Worm (Caenorhabditis elegans) whole organism, young adult: ENCODE results near the gene zak-1.
A peak's percentile ranks its signal among the peaks of the same experiment; 100 is the strongest.

Experiments used
- B0035.1 ChIP-seq: sonication (generic microtip); optimal IDR thresholded peaks from 2 replicates; lab custom pipeline; 2016; ENCODE audit warnings: missing genetic modification characterization, mild to moderate bottlenecking, missing compliant biosample characterization, missing genotype, missing genetic modification reagents
- F37B4.10 ChIP-seq: fragments of 200-800 bp; sonication (Bioruptor generic); IDR thresholded peaks from 2 replicates; pipeline ENCODE4 v1.3.6; 2022; ENCODE audit warnings: missing genetic modification characterization, missing compliant biosample characterization
- F49E8.2 ChIP-seq: sonication (generic microtip); optimal IDR thresholded peaks from 3 replicates; lab custom pipeline; 2017; ENCODE audit warnings: missing genetic modification characterization, mild to moderate bottlenecking, missing compliant biosample characterization, antibody characterized with exemption, moderate library complexity; ENCODE audit not compliant: insufficient read depth
- F55B11.4 ChIP-seq: sonication (generic microtip); optimal IDR thresholded peaks from 2 replicates; lab custom pipeline; 2016; ENCODE audit warnings: missing compliant biosample characterization, missing genetic modification characterization, borderline replicate concordance; ENCODE audit not compliant: insufficient read depth
- Y53G8AR.9 ChIP-seq: fragments of 200-800 bp; sonication (Bioruptor generic); conservative IDR thresholded peaks from 2 replicates; pipeline ENCODE4 v1.3.6; 2022; ENCODE audit warnings: missing genetic modification reagents, missing genetic modification characterization, missing compliant biosample characterization
- Y56A3A.18 ChIP-seq: fragments of 200-800 bp; sonication (Bioruptor generic); IDR thresholded peaks from 2 replicates; pipeline ENCODE4 v1.3.6; 2022; ENCODE audit warnings: missing genetic modification reagents, missing genetic modification characterization, missing compliant biosample characterization
- Y95B8A.8 ChIP-seq: fragments of 200-800 bp; sonication (Bioruptor generic); IDR thresholded peaks from 2 replicates; pipeline ENCODE4 v1.3.6; 2022; ENCODE audit warnings: missing genetic modification reagents, missing genetic modification characterization, missing compliant biosample characterization
- ama-1 ChIP-seq, 3 experiments: fragments of 150-350 bp in 1 of 3; sonication (generic microtip) in 2 of 3; optimal IDR thresholded peaks; 2 replicates each; lab custom pipeline; 2014 to 2018; ENCODE audit warnings: missing biosample characterization in 2 of 3, missing genetic modification characterization in 2 of 3, missing genetic modification reagents in 2 of 3
- atf-7 ChIP-seq: sonication (generic microtip); optimal IDR thresholded peaks from 2 replicates; lab custom pipeline; 2017; ENCODE audit warnings: mild to moderate bottlenecking, missing genetic modification characterization, missing compliant biosample characterization
- athp-1 ChIP-seq: sonication (generic microtip); optimal IDR thresholded peaks from 2 replicates; lab custom pipeline; 2017; ENCODE audit warnings: mild to moderate bottlenecking, missing genetic modification characterization, missing compliant biosample characterization
- attf-3 ChIP-seq: fragments of 200-800 bp; sonication (Bioruptor generic); conservative IDR thresholded peaks from 2 replicates; pipeline ENCODE4 v1.3.6; 2022; ENCODE audit warnings: missing genetic modification reagents, missing genetic modification characterization, missing compliant biosample characterization
- attf-5 ChIP-seq: fragments of 200-800 bp; sonication (Bioruptor generic); optimal IDR thresholded peaks from 2 replicates; lab custom pipeline; 2018; ENCODE audit warnings: mild to moderate bottlenecking, missing genetic modification characterization, missing compliant biosample characterization
- attf-6 ChIP-seq: fragments of 200-800 bp; sonication (Bioruptor generic); IDR thresholded peaks from 2 replicates; pipeline ENCODE4 v1.3.6; 2022; ENCODE audit warnings: missing genetic modification reagents, missing genetic modification characterization, missing compliant biosample characterization
- bed-1 ChIP-seq: fragments of 200-800 bp; sonication (Bioruptor generic); IDR thresholded peaks from 2 replicates; pipeline ENCODE4 v1.3.6; 2022; ENCODE audit warnings: missing genetic modification reagents, missing genetic modification characterization, missing compliant biosample characterization
- cebp-1 ChIP-seq, 2 experiments: fragments of 200-800 bp in 1 of 2; sonication (Bioruptor generic) in 1 of 2; sonication (generic microtip) in 1 of 2; IDR thresholded peaks in 1 of 2; optimal IDR thresholded peaks in 1 of 2; 2 replicates each; pipeline versions ENCODE4 v1.3.6 to Lab custom; 2017 to 2022; ENCODE audit warnings: missing compliant biosample characterization in 2 of 2, missing genetic modification characterization in 2 of 2, mild to moderate bottlenecking in 1 of 2, missing genetic modification reagents in 1 of 2, moderate library complexity in 1 of 2
- die-1 ChIP-seq: sonication (generic microtip); optimal IDR thresholded peaks from 2 replicates; lab custom pipeline; 2016; ENCODE audit warnings: missing genotype, mild to moderate bottlenecking, missing genetic modification characterization, missing compliant biosample characterization
- dpl-1 ChIP-seq: fragments of 150-350 bp; optimal IDR thresholded peaks from 2 replicates; lab custom pipeline; 2014; ENCODE audit warnings: missing biosample characterization, missing genetic modification reagents, missing genetic modification characterization
- efl-1 ChIP-seq: fragments of 150-350 bp; optimal IDR thresholded peaks from 2 replicates; lab custom pipeline; 2014; ENCODE audit warnings: missing biosample characterization, missing genetic modification reagents, missing genetic modification characterization
- egl-44 ChIP-seq: fragments of 200-800 bp; sonication (Bioruptor generic); IDR thresholded peaks from 2 replicates; pipeline ENCODE4 v1.3.6; 2022; ENCODE audit warnings: missing genetic modification reagents, missing genetic modification characterization, missing compliant biosample characterization
- egrh-3 ChIP-seq: fragments of 200-800 bp; sonication (Bioruptor generic); IDR thresholded peaks from 2 replicates; pipeline ENCODE4 v1.3.6; 2022; ENCODE audit warnings: missing genetic modification reagents, missing genetic modification characterization, missing compliant biosample characterization
- ets-4 ChIP-seq: fragments of 200-800 bp; sonication (Bioruptor generic); optimal IDR thresholded peaks from 2 replicates; lab custom pipeline; 2018; ENCODE audit warnings: mild to moderate bottlenecking, missing genetic modification characterization, missing compliant biosample characterization
- him-1 ChIP-seq: sonication (generic microtip); optimal IDR thresholded peaks from 2 replicates; lab custom pipeline; 2016; ENCODE audit warnings: missing genotype, missing genetic modification reagents, missing genetic modification characterization, missing compliant biosample characterization
- hlh-12 ChIP-seq: sonication (generic microtip); optimal IDR thresholded peaks from 2 replicates; lab custom pipeline; 2016; ENCODE audit warnings: missing genetic modification characterization, missing compliant biosample characterization
- hmg-20 ChIP-seq: fragments of 200-800 bp; sonication (Bioruptor generic); IDR thresholded peaks from 2 replicates; pipeline ENCODE4 v1.3.6; 2022; ENCODE audit warnings: missing genetic modification reagents, missing genetic modification characterization, missing compliant biosample characterization
- lag-1 ChIP-seq: fragments of 200-800 bp; sonication (Bioruptor generic); IDR thresholded peaks from 2 replicates; pipeline ENCODE4 v1.3.6; 2022; ENCODE audit warnings: missing genetic modification reagents, missing genetic modification characterization, missing compliant biosample characterization
- lin-26 ChIP-seq: fragments of 200-800 bp; sonication (Bioruptor generic); IDR thresholded peaks from 2 replicates; pipeline ENCODE4 v1.3.6; 2022; ENCODE audit warnings: missing genetic modification reagents, missing genetic modification characterization, missing compliant biosample characterization
- lin-40 ChIP-seq: sonication (generic microtip); optimal IDR thresholded peaks from 2 replicates; lab custom pipeline; 2016; ENCODE audit warnings: missing genetic modification characterization, mild to moderate bottlenecking, missing compliant biosample characterization, missing genotype, missing genetic modification reagents
- madf-10 ChIP-seq: sonication (generic microtip); optimal IDR thresholded peaks from 2 replicates; lab custom pipeline; 2016; ENCODE audit warnings: mild to moderate bottlenecking, missing genetic modification characterization, missing compliant biosample characterization
- nfyb-1 ChIP-seq: fragments of 200-800 bp; sonication (Bioruptor generic); IDR thresholded peaks from 2 replicates; pipeline ENCODE4 v1.3.6; 2022; ENCODE audit warnings: missing genetic modification reagents, missing genetic modification characterization, missing compliant biosample characterization
- nhr-120 ChIP-seq: fragments of 200-800 bp; sonication (Bioruptor generic); IDR thresholded peaks from 2 replicates; pipeline ENCODE4 v1.3.6; 2022; ENCODE audit warnings: missing genetic modification characterization, missing compliant biosample characterization
- nhr-179 ChIP-seq: sonication (generic microtip); optimal IDR thresholded peaks from 2 replicates; lab custom pipeline; 2016; ENCODE audit warnings: mild to moderate bottlenecking, missing genetic modification characterization, missing compliant biosample characterization
- nhr-90 ChIP-seq: sonication (generic microtip); optimal IDR thresholded peaks from 2 replicates; lab custom pipeline; 2016; ENCODE audit warnings: missing genotype, mild to moderate bottlenecking, missing genetic modification characterization, missing compliant biosample characterization
- pbrm-1 ChIP-seq: fragments of 200-800 bp; sonication (Bioruptor generic); IDR thresholded peaks from 2 replicates; pipeline ENCODE4 v1.3.6; 2022; ENCODE audit warnings: missing genetic modification reagents, missing genetic modification characterization, missing compliant biosample characterization
- rpc-1 ChIP-seq, 2 experiments: fragments of 150-350 bp in 1 of 2; sonication (generic microtip) in 1 of 2; optimal IDR thresholded peaks; 2 replicates each; lab custom pipeline; 2014 to 2018; ENCODE audit warnings: missing biosample characterization in 1 of 2, missing genetic modification characterization in 1 of 2, missing genetic modification reagents in 1 of 2, missing genotype in 1 of 2
- snpc-1.3 ChIP-seq: sonication (generic microtip); optimal IDR thresholded peaks from 2 replicates; lab custom pipeline; 2017; ENCODE audit warnings: missing genetic modification characterization, mild to moderate bottlenecking, missing compliant biosample characterization, antibody characterized with exemption, moderate library complexity, missing genotype, missing genetic modification reagents; ENCODE audit not compliant: insufficient read depth
- snpc-4 ChIP-seq, 5 experiments: fragments of 150-350 bp in 1 of 5; sonication (generic microtip) in 4 of 5; optimal IDR thresholded peaks; 2 replicates each; lab custom pipeline; 2014 to 2018; ENCODE audit warnings: missing genetic modification characterization in 5 of 5, missing biosample characterization in 3 of 5, antibody characterized with exemption in 2 of 5, mild to moderate bottlenecking in 2 of 5, missing compliant biosample characterization in 2 of 5, missing genotype in 2 of 5, moderate library complexity in 2 of 5, missing genetic modification reagents in 1 of 5
- tbp1 ChIP-seq: fragments of 200-800 bp; sonication (Bioruptor generic); optimal IDR thresholded peaks from 2 replicates; lab custom pipeline; 2018; ENCODE audit warnings: mild to moderate bottlenecking, missing genetic modification characterization, missing compliant biosample characterization
- ztf-26 ChIP-seq: sonication (generic microtip); optimal IDR thresholded peaks from 2 replicates; lab custom pipeline; 2017; ENCODE audit warnings: missing genetic modification characterization, missing compliant biosample characterization

zak-1 gene

ce11 chrIII:6895166-6895565 lies 38.6 kb upstream of the zak-1 start (continued):
- TF ChIP-seq him-1 (tag; lab: Kevin White, UChicago) (peak; percentile 28), lag-1 (no peak), nhr-179 (no peak), snpc-4 (GFP tag; optimal IDR thresholded peaks at IDR 0.05; lab: Kevin White, UChicago) (no peak), snpc-4 (tag; optimal IDR thresholded peaks at IDR 0.05; lab: Kevin White, UChicago) (peak in 1 of 4 experiments; percentile 39), egrh-3 (GFP tag; lab: Robert Waterston, UW) (no peak), ama-1 (optimal IDR thresholded peaks at IDR 0.05; lab: Kevin White, UChicago) (no peak), ama-1 (GFP tag; optimal IDR thresholded peaks at IDR 0.05; lab: Kevin White, UChicago) (peak in 1 of 2 experiments; percentile 51), bed-1 (GFP tag; lab: Robert Waterston, UW) (no peak), atf-7 (tag; lab: Kevin White, UChicago) (peak; percentile 77), dpl-1 (GFP tag; lab: Kevin White, UChicago) (no peak), ztf-26 (peak; percentile 31), die-1 (tag; lab: Kevin White, UChicago) (peak; percentile 8), attf-5 (peak; percentile 42), nfyb-1 (GFP tag; lab: Robert Waterston, UW) (peak; percentile 45; the same call in 1 of the 2 replicates), lin-40 (tag; lab: Kevin White, UChicago) (peak; percentile 74), F55B11.4 (tag; lab: Kevin White, UChicago) (no peak), attf-3 (GFP tag; lab: Robert Waterston, UW) (no peak)

DNA sequence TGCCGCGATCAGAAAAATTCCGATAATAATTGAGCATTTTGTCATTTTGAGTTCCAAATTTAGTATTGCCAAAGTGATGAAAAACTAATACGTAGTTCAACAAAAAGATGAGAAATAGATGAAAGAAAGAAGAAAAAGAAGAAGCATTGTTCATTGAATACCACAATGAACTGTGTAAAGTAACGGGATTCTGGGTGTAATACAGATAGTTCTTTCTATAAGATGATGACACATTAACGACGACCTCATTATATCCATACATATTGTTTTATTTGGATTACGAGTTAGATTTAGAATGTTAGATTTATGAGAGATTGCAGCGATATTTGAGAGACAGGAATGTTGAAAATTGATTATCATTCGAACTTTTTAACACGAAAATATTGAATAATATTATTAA lies 35.0 kb upstream of the zak-1 start, which contains the start of gene K04C2.5:
TSS of gene K04C2.5 (minus strand) at position 101 of the 400 bp plus-strand sequence.
- TF ChIP-seq nhr-90 (tag; lab: Kevin White, UChicago) (no peak), F49E8.2 (tag; lab: Kevin White, UChicago) (no peak), Y56A3A.18 (GFP tag; lab: Robert Waterston, UW) (no peak), snpc-1.3 (no peak)

- TF ChIP-seq lin-26 (GFP tag; lab: Robert Waterston, UW) (0 out of 2 replicates have a peak, but pooled peaks have one; percentile 27), dpl-1 (GFP tag; lab: Kevin White, UChicago) (peak; percentile 23), snpc-4 (GFP tag; optimal IDR thresholded peaks at IDR 0.05; lab: Kevin White, UChicago) (no peak), snpc-4 (tag; optimal IDR thresholded peaks at IDR 0.05; lab: Kevin White, UChicago) (no peak)
- TF ChIP-seq, all 124 proteins: peak for 2
These were observed 32.6 kb upstream of the zak-1 start, which contains the start of the genes brd-1 and K04C2.2 for ce11 chrIII:6888999-6889824. brd-1 (minus strand) TSS chrIII:6889504. K04C2.2 (plus strand) TSS chrIII:6889774.

DNA sequence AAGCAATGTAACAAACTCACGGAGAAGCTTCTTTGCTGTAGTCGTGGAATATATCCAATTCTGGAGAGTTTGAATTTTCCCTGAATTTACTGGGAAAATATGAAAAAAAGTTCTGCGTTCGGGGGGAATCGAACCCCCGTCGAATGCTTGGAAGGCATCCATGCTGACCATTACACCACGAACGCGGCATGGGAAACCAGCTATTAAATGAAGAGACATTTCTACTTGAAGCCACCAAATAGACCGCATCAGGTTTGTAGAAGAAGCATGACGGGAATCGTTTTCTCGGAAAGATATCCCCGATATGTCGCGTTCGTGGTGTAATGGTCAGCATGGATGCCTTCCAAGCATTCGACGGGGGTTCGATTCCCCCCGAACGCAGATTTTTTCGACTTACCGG lies 31.9 kb upstream of the zak-1 start:
- TF ChIP-seq madf-10 = peak; percentile 5
- peak; percentile 80 for TF ChIP-seq rpc-1 (optimal IDR thresholded peaks at IDR 0.05; lab: Kevin White, UChicago)
- peak; percentile 76 for TF ChIP-seq rpc-1 (tag; optimal IDR thresholded peaks at IDR 0.05; lab: Kevin White, UChicago)
- no peak for TF ChIP-seq Y53G8AR.9 (GFP tag; lab: Robert Waterston, UW)
- TF ChIP-seq him-1 (tag; lab: Kevin White, UChicago) = no peak
- TF ChIP-seq efl-1 (GFP tag; lab: Kevin White, UChicago) = no peak
- TF ChIP-seq F37B4.10 = no peak
- peak; percentile 53; the same call in 1 of the 2 replicates for TF ChIP-seq attf-6 (GFP tag; lab: Robert Waterston, UW)
- no peak for TF ChIP-seq ama-1 (optimal IDR thresholded peaks at IDR 0.05; lab: Kevin White, UChicago)
- TF ChIP-seq ama-1 (GFP tag; optimal IDR thresholded peaks at IDR 0.05; lab: Kevin White, UChicago) = peak in 1 of 2 experiments; percentile 48
- no peak for TF ChIP-seq B0035.1
- TF ChIP-seq ets-4 (GFP tag; lab: Kevin White, UChicago) = no peak
- TF ChIP-seq Y95B8A.8 (GFP tag; lab: Robert Waterston, UW) = no peak
- TF ChIP-seq hmg-20 = no peak
- 0 out of 2 replicates have a peak, but pooled peaks have one; percentile 50 for TF ChIP-seq pbrm-1 (GFP tag; lab: Robert Waterston, UW)
- 0 out of 2 replicates have a peak, but pooled peaks have one; percentile 83 for TF ChIP-seq egl-44 (GFP tag; lab: Robert Waterston, UW)
- peak; percentile 38 for TF ChIP-seq athp-1 (tag; lab: Kevin White, UChicago)
- no peak for TF ChIP-seq nhr-120 (GFP tag; lab: Robert Waterston, UW)
- TF ChIP-seq F49E8.2 (tag; lab: Kevin White, UChicago) = no peak
- peak; percentile 91 for TF ChIP-seq tbp1 (GFP tag; lab: Kevin White, UChicago)
- TF ChIP-seq hlh-12 = no peak
- TF ChIP-seq cebp-1 (GFP tag; IDR thresholded peaks at IDR 0.05; lab: Robert Waterston, UW) = no peak
- TF ChIP-seq cebp-1 (tag; optimal IDR thresholded peaks at IDR 0.05; lab: Kevin White, UChicago) = peak; percentile 50
